Fruit fly (Drosophila melanogaster): ENCODE measurements around the gene Ugt301D1.

Ugt301D1 gene

DNA sequence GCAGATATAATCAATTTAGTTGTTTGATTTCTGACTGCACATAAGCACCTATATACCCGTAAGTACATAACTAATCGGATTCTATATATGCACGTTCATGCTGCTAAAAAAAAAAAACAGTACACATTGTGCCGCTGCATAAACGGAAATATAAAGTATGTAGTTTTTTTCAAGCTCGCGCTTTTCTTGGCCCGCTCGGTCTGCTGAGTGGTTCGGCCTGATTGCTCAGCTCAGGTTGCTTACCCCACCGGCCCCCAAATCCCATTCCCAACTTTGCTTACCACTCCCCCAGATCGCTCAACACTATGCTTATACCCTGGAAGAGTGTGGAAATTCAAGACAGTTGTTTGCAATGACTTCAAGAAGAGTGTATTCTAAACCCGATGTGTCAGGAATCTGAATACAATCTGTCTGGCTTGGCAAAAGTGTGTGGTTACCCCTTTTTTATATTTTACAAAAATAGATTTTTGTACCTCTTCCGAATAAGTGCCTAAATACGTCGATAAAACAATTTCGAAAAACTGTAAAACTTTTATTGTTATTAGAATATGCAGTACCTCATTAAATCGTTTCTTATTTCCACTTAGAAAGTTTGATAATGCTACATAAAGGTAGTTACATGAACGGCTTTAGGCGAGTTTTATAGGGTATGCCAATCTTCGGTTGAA is 30.7 kb upstream of the Ugt301D1 start:
- TF ChIP-seq Dll (optimal IDR thresholded peaks at IDR 0.05) (no peak), psq (optimal IDR thresholded peaks at IDR 0.05) (no peak), pan (optimal IDR thresholded peaks at IDR 0.05) (peak; percentile 66), CG8478 (optimal IDR thresholded peaks at IDR 0.05) (no peak), usp (GFP tag; optimal IDR thresholded peaks at IDR 0.05) (no peak)

DNA sequence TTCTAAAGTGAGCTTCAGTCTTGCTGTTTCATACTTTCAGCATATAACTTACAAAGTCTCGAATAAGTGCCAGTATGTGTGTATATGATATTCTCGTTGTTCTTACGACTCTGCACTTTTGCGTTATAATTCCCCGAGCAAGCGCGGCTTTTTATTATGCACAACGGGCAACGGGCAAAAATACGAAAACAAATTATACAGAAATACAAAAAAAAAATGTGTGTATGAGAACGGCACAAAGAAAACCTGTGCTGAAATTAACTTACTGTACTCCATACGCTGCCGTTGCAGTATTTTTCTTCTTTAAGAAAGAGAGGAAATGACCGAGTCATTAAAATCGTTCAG is 30.2 kb upstream of the Ugt301D1 start:
- TF ChIP-seq pan (optimal IDR thresholded peaks at IDR 0.05) (no peak), CG8478 (optimal IDR thresholded peaks at IDR 0.05) (no peak), psq (optimal IDR thresholded peaks at IDR 0.05) (no peak), EcR (GFP tag; optimal IDR thresholded peaks at IDR 0.05) (no peak), usp (GFP tag; optimal IDR thresholded peaks at IDR 0.05) (no peak), Dll (optimal IDR thresholded peaks at IDR 0.05) (no peak)

DNA sequence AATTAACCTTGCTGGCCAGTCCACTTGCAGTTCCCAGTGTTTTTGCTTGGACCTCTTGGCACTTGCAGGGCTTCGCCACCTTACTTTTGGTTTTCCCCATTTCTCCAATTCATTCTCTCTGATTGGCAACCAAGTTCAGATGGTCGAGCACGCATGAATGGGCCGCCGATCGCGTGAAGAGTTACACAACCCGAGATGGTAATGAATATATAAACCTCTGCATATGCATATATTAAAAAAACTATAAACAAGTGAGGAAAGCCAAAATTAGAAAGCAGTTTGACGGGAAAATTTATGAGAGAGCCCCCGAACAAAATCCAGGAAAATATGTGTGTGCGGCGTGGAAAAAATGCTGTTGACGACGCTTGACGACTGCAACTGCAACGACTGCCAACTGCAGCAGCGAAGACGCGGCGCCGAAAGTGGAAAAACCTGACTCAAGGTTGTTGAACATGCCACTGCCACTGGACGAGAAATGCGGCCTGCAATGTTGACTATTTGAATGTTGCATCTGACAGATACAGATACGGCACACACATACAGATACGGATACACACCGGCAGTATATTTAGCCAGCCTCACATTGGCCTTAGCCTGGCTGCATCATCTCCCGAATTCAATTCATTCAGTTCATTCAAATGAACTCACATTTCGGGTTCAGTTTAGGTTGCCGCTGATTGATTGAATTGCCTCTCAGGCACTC is 28.9 kb upstream of the Ugt301D1 start:
- no peak for TF ChIP-seq usp (GFP tag; optimal IDR thresholded peaks at IDR 0.05)
- peak in 1 of 2 experiments; percentile 33 for TF ChIP-seq EcR (GFP tag; optimal IDR thresholded peaks at IDR 0.05)

- TF ChIP-seq CG8478 (optimal IDR thresholded peaks at IDR 0.05) = no peak
- no peak for TF ChIP-seq usp (GFP tag; optimal IDR thresholded peaks at IDR 0.05)
- TF ChIP-seq EcR (GFP tag; optimal IDR thresholded peaks at IDR 0.05) = no peak
- TF ChIP-seq psq (optimal IDR thresholded peaks at IDR 0.05) = no peak
- TF ChIP-seq Dll (optimal IDR thresholded peaks at IDR 0.05) = no peak
- TF ChIP-seq pan (optimal IDR thresholded peaks at IDR 0.05) = no peak
These were observed 28.3 kb upstream of the Ugt301D1 start for dm6 chr2L:18481064-18481463.

DNA sequence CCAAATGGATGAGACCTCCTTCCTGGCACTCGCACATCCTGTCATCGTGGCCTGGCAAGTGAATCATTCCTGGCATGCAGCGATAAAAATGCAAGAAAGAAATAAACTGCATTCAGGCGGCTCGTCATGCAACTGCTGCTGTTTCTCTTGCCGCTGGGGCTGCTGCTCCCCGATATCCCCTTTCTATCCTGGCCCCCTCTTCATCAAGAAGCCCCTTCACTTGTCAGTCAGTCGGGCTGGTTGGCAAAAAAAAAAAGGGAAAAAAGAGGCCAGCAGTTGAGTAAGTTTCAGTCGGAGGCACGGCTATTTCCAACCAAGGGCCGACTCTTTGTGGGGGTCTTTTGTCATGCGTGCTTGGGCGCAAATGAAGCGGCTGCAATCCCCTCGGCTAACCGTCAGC is 27.6 kb upstream of the Ugt301D1 start:
- TF ChIP-seq EcR (GFP tag; optimal IDR thresholded peaks at IDR 0.05) (no peak), psq (optimal IDR thresholded peaks at IDR 0.05) (no peak), pan (optimal IDR thresholded peaks at IDR 0.05) (no peak), usp (GFP tag; optimal IDR thresholded peaks at IDR 0.05) (no peak), CG8478 (optimal IDR thresholded peaks at IDR 0.05) (no peak), Dll (optimal IDR thresholded peaks at IDR 0.05) (no peak)

DNA sequence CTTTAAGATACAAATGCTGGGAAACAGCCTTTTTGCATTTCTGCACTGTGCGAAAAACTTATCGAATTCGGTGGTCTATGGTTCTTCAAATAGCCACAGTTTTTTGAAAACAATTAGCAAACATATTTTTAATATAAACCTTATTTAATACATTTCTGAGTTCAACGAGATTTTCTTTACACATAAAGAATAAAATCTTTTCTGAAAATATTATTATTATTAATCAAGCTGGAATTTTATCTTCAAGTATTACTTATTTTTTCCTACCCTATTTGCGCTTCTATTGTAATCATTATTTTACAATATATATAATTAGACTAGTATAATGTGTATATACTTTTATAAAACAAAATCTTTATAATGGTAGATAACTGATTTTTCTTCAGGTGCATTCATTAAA is 27.2 kb upstream of the Ugt301D1 start:
- TF ChIP-seq pan (optimal IDR thresholded peaks at IDR 0.05) = no peak
- no peak for TF ChIP-seq CG8478 (optimal IDR thresholded peaks at IDR 0.05)
- no peak for TF ChIP-seq Dll (optimal IDR thresholded peaks at IDR 0.05)
- TF ChIP-seq EcR (GFP tag; optimal IDR thresholded peaks at IDR 0.05) = no peak
- TF ChIP-seq psq (optimal IDR thresholded peaks at IDR 0.05) = no peak
- no peak for TF ChIP-seq usp (GFP tag; optimal IDR thresholded peaks at IDR 0.05)

DNA sequence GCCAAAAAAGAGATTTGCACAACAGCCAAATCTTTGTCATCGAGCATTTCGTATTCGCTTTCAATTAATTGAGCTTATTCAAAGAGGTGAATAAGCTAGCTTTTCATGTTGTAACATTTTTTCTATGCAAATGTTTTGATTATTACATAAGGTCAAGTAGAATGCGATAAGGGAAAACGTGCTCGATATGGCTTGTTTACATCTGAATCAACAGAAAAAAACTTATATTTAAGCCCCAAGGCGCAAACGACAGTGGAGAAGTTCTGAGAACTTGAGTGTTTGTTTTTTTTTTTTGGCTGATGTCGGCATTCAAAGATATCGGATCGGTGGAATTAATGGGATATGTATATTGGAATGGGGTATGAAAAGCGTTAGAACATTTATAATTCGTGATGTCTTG is 26.4 kb upstream of the Ugt301D1 start:
- TF ChIP-seq CG8478 (optimal IDR thresholded peaks at IDR 0.05) = no peak

- TF ChIP-seq Dll (optimal IDR thresholded peaks at IDR 0.05) = no peak
- no peak for TF ChIP-seq pan (optimal IDR thresholded peaks at IDR 0.05)
- no peak for TF ChIP-seq EcR (GFP tag; optimal IDR thresholded peaks at IDR 0.05)
- no peak for TF ChIP-seq CG8478 (optimal IDR thresholded peaks at IDR 0.05)
- no peak for TF ChIP-seq usp (GFP tag; optimal IDR thresholded peaks at IDR 0.05)
- no peak for TF ChIP-seq psq (optimal IDR thresholded peaks at IDR 0.05)
These were observed 25.3 kb upstream of the Ugt301D1 start for dm6 chr2L:18484040-18484381.

DNA sequence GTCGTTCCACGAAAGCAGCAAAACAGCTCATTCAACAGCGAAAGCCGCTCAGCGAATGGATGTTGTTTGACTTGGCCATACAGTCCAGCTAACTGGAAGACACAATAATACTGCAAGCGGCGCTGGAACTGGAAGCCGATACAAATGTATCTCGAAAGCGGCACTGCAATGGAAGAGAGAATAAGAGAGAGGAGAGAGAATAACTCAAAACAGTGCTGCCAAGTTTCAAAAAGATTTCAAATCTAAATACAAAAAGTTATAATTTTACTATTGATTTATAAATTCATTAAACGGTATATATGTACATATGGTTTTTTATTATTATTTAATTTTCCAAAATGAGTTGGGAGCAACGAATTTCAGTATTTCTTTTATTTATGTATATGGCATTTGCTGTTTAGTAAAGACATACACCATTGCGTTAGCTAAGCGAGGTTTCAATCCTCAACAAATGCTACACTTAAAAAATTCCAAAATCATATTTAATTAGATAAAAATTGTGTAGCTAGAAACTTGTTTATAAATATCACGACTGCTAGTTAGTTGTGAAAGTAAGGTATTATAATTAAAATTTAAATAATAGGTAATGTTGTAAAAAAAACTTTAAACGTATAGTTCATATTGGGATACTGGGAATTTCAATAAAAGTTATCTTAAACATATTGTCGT is 24.8 kb upstream of the Ugt301D1 start, which contains the start of gene CG10283:
CG10283 (minus strand) TSS at position 132 of the 669 bp plus-strand sequence.
- TF ChIP-seq CG8478 (optimal IDR thresholded peaks at IDR 0.05) (no peak), psq (optimal IDR thresholded peaks at IDR 0.05) (no peak), EcR (GFP tag; optimal IDR thresholded peaks at IDR 0.05) (no peak), usp (GFP tag; optimal IDR thresholded peaks at IDR 0.05) (no peak), Dll (optimal IDR thresholded peaks at IDR 0.05) (no peak), pan (optimal IDR thresholded peaks at IDR 0.05) (no peak)

dm6 chr2L:18485211-18485610 is 24.1 kb upstream of the Ugt301D1 start, which contains the start of gene grnd:
TSS of gene grnd (plus strand) at chr2L:18485417.
- TF ChIP-seq usp (GFP tag; optimal IDR thresholded peaks at IDR 0.05) = no peak
- TF ChIP-seq CG8478 (optimal IDR thresholded peaks at IDR 0.05) = no peak
- TF ChIP-seq pan (optimal IDR thresholded peaks at IDR 0.05) = no peak
- TF ChIP-seq EcR (GFP tag; optimal IDR thresholded peaks at IDR 0.05) = no peak
- no peak for TF ChIP-seq Dll (optimal IDR thresholded peaks at IDR 0.05)
- no peak for TF ChIP-seq psq (optimal IDR thresholded peaks at IDR 0.05)

- TF ChIP-seq CG8478 (optimal IDR thresholded peaks at IDR 0.05) (no peak), usp (GFP tag; optimal IDR thresholded peaks at IDR 0.05) (no peak), Dll (optimal IDR thresholded peaks at IDR 0.05) (no peak), pan (optimal IDR thresholded peaks at IDR 0.05) (no peak), EcR (GFP tag; optimal IDR thresholded peaks at IDR 0.05) (no peak), psq (optimal IDR thresholded peaks at IDR 0.05) (no peak)
These were observed 22.5 kb upstream of the Ugt301D1 start for dm6 chr2L:18486828-18487227.

DNA sequence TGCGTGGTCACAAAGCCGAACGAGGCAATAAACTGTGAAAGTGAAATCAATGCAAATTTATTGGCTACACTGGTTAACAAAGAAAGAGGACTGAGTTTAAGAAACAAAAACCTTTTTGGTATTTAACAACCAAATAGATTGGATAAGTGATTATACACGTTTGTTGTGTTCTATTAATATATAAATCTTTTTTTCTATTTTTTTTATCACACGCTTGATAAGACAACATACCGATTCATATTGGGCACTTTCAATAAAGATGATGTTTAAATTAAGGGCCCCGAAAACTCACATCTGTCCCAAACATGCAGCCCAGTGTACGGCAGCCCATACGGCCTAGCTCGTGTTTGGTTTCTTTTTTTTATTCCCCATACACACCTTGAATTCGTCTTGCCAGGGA is 16.2 kb upstream of the Ugt301D1 start:
- no peak for TF ChIP-seq psq (optimal IDR thresholded peaks at IDR 0.05)
- no peak for TF ChIP-seq Dll (optimal IDR thresholded peaks at IDR 0.05)
- TF ChIP-seq usp (GFP tag; optimal IDR thresholded peaks at IDR 0.05) = no peak
- no peak for TF ChIP-seq EcR (GFP tag; optimal IDR thresholded peaks at IDR 0.05)
- no peak for TF ChIP-seq pan (optimal IDR thresholded peaks at IDR 0.05)
- TF ChIP-seq CG8478 (optimal IDR thresholded peaks at IDR 0.05) = no peak

Data from whole organism.